Fruit fly (Drosophila melanogaster) whole organism, embryonic: Measurements from ENCODE around the gene CG17154.

ENCODE experiments used
- Abd-B ChIP-seq: fragments of 200-800 bp; sonication (Bioruptor generic); optimal IDR thresholded peaks from 2 replicates; lab custom pipeline; 2018; ENCODE audit warnings: missing biosample characterization, mild to moderate bottlenecking, missing genetic modification characterization, moderate library complexity
- Bgb ChIP-seq: fragments of 200-800 bp; sonication (Bioruptor generic); IDR thresholded peaks from 2 replicates; pipeline ENCODE4 v1.3.6; 2022; ENCODE audit warnings: missing biosample characterization, missing genetic modification characterization; ENCODE audit not compliant: partially characterized antibody
- BtbVII ChIP-seq: fragments of 200-800 bp; sonication (Bioruptor generic); optimal IDR thresholded peaks from 3 replicates; lab custom pipeline; 2017; ENCODE audit warnings: missing biosample characterization, mild to moderate bottlenecking, missing genetic modification characterization
- C15 ChIP-seq: fragments of 200-800 bp; sonication (Bioruptor generic); IDR thresholded peaks from 3 replicates; pipeline ENCODE4 v1.3.6; 2022; ENCODE audit warnings: missing biosample characterization, missing genetic modification characterization
- CG10267 ChIP-seq: fragments of 200-800 bp; sonication (Bioruptor generic); optimal IDR thresholded peaks from 2 replicates; lab custom pipeline; 2018; ENCODE audit warnings: missing biosample characterization, mild to moderate bottlenecking, missing genetic modification characterization, moderate library complexity
- CG12659 ChIP-seq: fragments of 200-800 bp; sonication (Bioruptor generic); optimal IDR thresholded peaks from 3 replicates; lab custom pipeline; 2017; ENCODE audit warnings: mild to moderate bottlenecking, missing biosample characterization, missing genetic modification reagents, missing genetic modification characterization
- CG12769 ChIP-seq: fragments of 200-800 bp; sonication (Bioruptor generic); optimal IDR thresholded peaks from 2 replicates; lab custom pipeline; 2019; ENCODE audit warnings: missing biosample characterization, mild to moderate bottlenecking, missing genetic modification characterization, moderate library complexity
- CG13287 ChIP-seq: fragments of 200-800 bp; sonication (Bioruptor generic); IDR thresholded peaks from 2 replicates; pipeline ENCODE4 v1.3.6; 2022; ENCODE audit warnings: missing biosample characterization, missing genetic modification characterization; ENCODE audit not compliant: partially characterized antibody
- CG15011 ChIP-seq: fragments of 200-800 bp; sonication (Bioruptor generic); optimal IDR thresholded peaks from 3 replicates; lab custom pipeline; 2018; ENCODE audit warnings: missing biosample characterization, mild to moderate bottlenecking, missing genetic modification characterization
- CG16779 ChIP-seq: fragments of 200-800 bp; sonication (Bioruptor generic); IDR thresholded peaks from 2 replicates; pipeline ENCODE4 v1.3.6; 2022; ENCODE audit warnings: missing biosample characterization, missing genetic modification characterization
- CG17568 ChIP-seq: fragments of 200-800 bp; sonication (Bioruptor generic); optimal IDR thresholded peaks from 2 replicates; lab custom pipeline; 2018; ENCODE audit warnings: missing biosample characterization, mild to moderate bottlenecking, missing genetic modification characterization, moderate library complexity
- CG17912 ChIP-seq: fragments of 200-800 bp; sonication (Bioruptor generic); optimal IDR thresholded peaks from 2 replicates; lab custom pipeline; 2018; ENCODE audit warnings: missing biosample characterization, mild to moderate bottlenecking, missing genetic modification characterization
- CG18599 ChIP-seq: fragments of 200-800 bp; sonication (Bioruptor generic); optimal IDR thresholded peaks from 3 replicates; lab custom pipeline; 2017; ENCODE audit warnings: missing biosample characterization, missing genetic modification characterization, mild to moderate bottlenecking, moderate library complexity, missing genetic modification reagents
- CG2116 ChIP-seq: fragments of 200-800 bp; sonication (Bioruptor generic); optimal IDR thresholded peaks from 3 replicates; lab custom pipeline; 2018; ENCODE audit warnings: missing biosample characterization, mild to moderate bottlenecking, missing genetic modification characterization
- CG2202 ChIP-seq: fragments of 200-800 bp; sonication (Bioruptor generic); optimal IDR thresholded peaks from 2 replicates; lab custom pipeline; 2018; ENCODE audit warnings: missing biosample characterization, mild to moderate bottlenecking, missing genetic modification characterization
- CG3065 ChIP-seq: fragments of 200-800 bp; sonication (Bioruptor generic); optimal IDR thresholded peaks from 2 replicates; lab custom pipeline; 2016; ENCODE audit warnings: missing biosample characterization, missing genetic modification characterization
- CG34376 ChIP-seq: fragments of 200-800 bp; sonication (Bioruptor generic); optimal IDR thresholded peaks from 2 replicates; lab custom pipeline; 2018; ENCODE audit warnings: missing biosample characterization, mild to moderate bottlenecking, missing genetic modification characterization
- CG43689 ChIP-seq: fragments of 200-800 bp; sonication (Bioruptor generic); IDR thresholded peaks from 2 replicates; pipeline ENCODE4 v1.3.6; 2022; ENCODE audit warnings: missing biosample characterization, missing genetic modification characterization
- CG4730 ChIP-seq: fragments of 200-800 bp; sonication (Bioruptor generic); IDR thresholded peaks from 2 replicates; pipeline ENCODE4 v1.3.6; 2022; ENCODE audit warnings: missing biosample characterization, missing genetic modification characterization
- CG5953 ChIP-seq: fragments of 200-800 bp; sonication (Bioruptor generic); IDR thresholded peaks from 2 replicates; pipeline ENCODE4 v1.3.6; 2022; ENCODE audit warnings: missing biosample characterization, missing genetic modification characterization
- CG6175 ChIP-seq: fragments of 200-800 bp; sonication (Bioruptor generic); IDR thresholded peaks from 3 replicates; pipeline ENCODE4 v1.3.6; 2022; ENCODE audit warnings: missing biosample characterization, missing genetic modification characterization
- CG6765 ChIP-seq: fragments of 200-800 bp; sonication (Bioruptor generic); optimal IDR thresholded peaks from 3 replicates; lab custom pipeline; 2017; ENCODE audit warnings: missing biosample characterization, mild to moderate bottlenecking, missing genetic modification characterization
- CG7963 ChIP-seq: fragments of 200-800 bp; sonication (Bioruptor generic); IDR thresholded peaks from 3 replicates; pipeline ENCODE4 v1.3.6; 2022; ENCODE audit warnings: missing biosample characterization, missing genetic modification characterization; ENCODE audit not compliant: partially characterized antibody
- CG9797 ChIP-seq: fragments of 200-800 bp; sonication (Bioruptor generic); optimal IDR thresholded peaks from 3 replicates; lab custom pipeline; 2018; ENCODE audit warnings: missing biosample characterization, mild to moderate bottlenecking, missing genetic modification characterization
- D19A ChIP-seq: fragments of 200-800 bp; optimal IDR thresholded peaks from 3 replicates; lab custom pipeline; 2019; ENCODE audit warnings: missing biosample characterization, mild to moderate bottlenecking, missing genetic modification characterization, moderate library complexity
- Dref ChIP-seq: fragments of 200-800 bp; sonication (Bioruptor generic); IDR thresholded peaks from 2 replicates; pipeline ENCODE4 v1.3.6; 2022; ENCODE audit warnings: missing biosample characterization, missing genetic modification characterization
- Ets65A ChIP-seq: fragments of 200-800 bp; sonication (Bioruptor generic); peaks from one replicate; lab custom pipeline; 2016; ENCODE audit warnings: missing biosample characterization, missing genetic modification characterization
- Hmr ChIP-seq: fragments of 200-800 bp; sonication (Bioruptor generic); optimal IDR thresholded peaks from 3 replicates; lab custom pipeline; 2017; ENCODE audit warnings: mild to moderate bottlenecking, missing biosample characterization, missing genetic modification reagents, missing genetic modification characterization
- Kr ChIP-seq: fragments of 200-800 bp; sonication (Bioruptor generic); optimal IDR thresholded peaks from 2 replicates; lab custom pipeline; 2017; ENCODE audit warnings: missing biosample characterization, mild to moderate bottlenecking, missing genetic modification characterization
- Lpt ChIP-seq: fragments of >200 bp; optimal IDR thresholded peaks from 2 replicates; lab custom pipeline; 2018; ENCODE audit warnings: missing biosample characterization, missing genetic modification characterization
- Poxn ChIP-seq: fragments of 200-800 bp; sonication (Bioruptor generic); IDR thresholded peaks from 2 replicates; pipeline ENCODE4 v1.3.6; 2022; ENCODE audit warnings: missing biosample characterization, missing genetic modification characterization
- Rx ChIP-seq: fragments of 200-800 bp; sonication (Bioruptor generic); IDR thresholded peaks from 2 replicates; pipeline ENCODE4 v1.3.6; 2022; ENCODE audit warnings: missing biosample characterization, missing genetic modification characterization
- Stat92E ChIP-seq, 3 experiments: fragments of >200 bp in 2 of 3; fragments of 200-800 bp in 1 of 3; sonication (Bioruptor generic) in 1 of 3; optimal IDR thresholded peaks; 2 replicates each; lab custom pipeline; 2017 to 2019; ENCODE audit warnings: missing biosample characterization in 3 of 3, missing genetic modification characterization in 3 of 3, mild to moderate bottlenecking in 1 of 3, moderate library complexity in 1 of 3
- Vsx1 ChIP-seq: fragments of 200-800 bp; sonication (Bioruptor generic); optimal IDR thresholded peaks from 2 replicates; lab custom pipeline; 2017; ENCODE audit warnings: missing biosample characterization, mild to moderate bottlenecking, missing genetic modification characterization, missing genetic modification reagents
- al ChIP-seq: fragments of 200-800 bp; sonication (Bioruptor generic); IDR thresholded peaks from 2 replicates; pipeline ENCODE4 v1.3.6; 2022; ENCODE audit warnings: missing biosample characterization, missing genetic modification characterization
- ftz-f1 ChIP-seq: fragments of 200-800 bp; sonication (Bioruptor generic); optimal IDR thresholded peaks from 2 replicates; lab custom pipeline; 2016; ENCODE audit warnings: missing biosample characterization, missing genetic modification characterization
- insv ChIP-seq, 2 experiments: fragments of 200-800 bp; sonication (Bioruptor generic); optimal IDR thresholded peaks; 3 replicates each; lab custom pipeline; 2016 to 2018; ENCODE audit warnings: missing biosample characterization in 2 of 2, missing genetic modification characterization in 2 of 2
- lbe ChIP-seq: fragments of 200-800 bp; sonication (Bioruptor generic); optimal IDR thresholded peaks from 2 replicates; lab custom pipeline; 2016; ENCODE audit warnings: missing biosample characterization, mild to moderate bottlenecking, missing genetic modification characterization
- otp ChIP-seq: fragments of 200-800 bp; sonication (Bioruptor generic); IDR thresholded peaks from 3 replicates; pipeline ENCODE4, ENCODE4 v1.3.6; 2022; ENCODE audit warnings: missing biosample characterization, missing genetic modification characterization
- sd ChIP-seq: fragments of 200-800 bp; sonication (Bioruptor generic); optimal IDR thresholded peaks from 3 replicates; lab custom pipeline; 2018; ENCODE audit warnings: missing biosample characterization, mild to moderate bottlenecking, missing genetic modification characterization, moderate library complexity
- sna ChIP-seq: fragments of 200-800 bp; sonication (Bioruptor generic); IDR thresholded peaks from 2 replicates; pipeline ENCODE4 v1.3.6; 2022; ENCODE audit warnings: missing biosample characterization, missing genetic modification characterization; ENCODE audit not compliant: partially characterized antibody
- ssp ChIP-seq: fragments of 200-800 bp; sonication (Bioruptor generic); IDR thresholded peaks from 2 replicates; pipeline ENCODE4 v1.3.6; 2022; ENCODE audit warnings: missing biosample characterization, missing genetic modification characterization
- tin ChIP-seq: fragments of 200-800 bp; sonication (Bioruptor generic); optimal IDR thresholded peaks from 3 replicates; lab custom pipeline; 2016; ENCODE audit warnings: missing biosample characterization, missing genetic modification characterization
- tna ChIP-seq: fragments of 200-800 bp; sonication (Bioruptor generic); IDR thresholded peaks from 2 replicates; pipeline ENCODE4 v1.3.6; 2022; ENCODE audit warnings: missing biosample characterization, missing genetic modification characterization; ENCODE audit not compliant: partially characterized antibody
- tx ChIP-seq: fragments of 200-800 bp; sonication (Bioruptor generic); optimal IDR thresholded peaks from 2 replicates; lab custom pipeline; 2016; ENCODE audit warnings: missing biosample characterization, missing genetic modification characterization
- vnd ChIP-seq: fragments of 200-800 bp; sonication (Bioruptor generic); IDR thresholded peaks from 3 replicates; pipeline ENCODE4 v1.3.6; 2022; ENCODE audit warnings: missing biosample characterization, missing genetic modification characterization; ENCODE audit not compliant: partially characterized antibody
- wdn ChIP-seq: fragments of 200-800 bp; sonication (Bioruptor generic); IDR thresholded peaks from 2 replicates; pipeline ENCODE4 v1.3.6; 2022; ENCODE audit warnings: missing biosample characterization, missing genetic modification characterization
- wek ChIP-seq: fragments of 200-800 bp; sonication (Bioruptor generic); optimal IDR thresholded peaks from 3 replicates; lab custom pipeline; 2018; ENCODE audit warnings: missing biosample characterization, mild to moderate bottlenecking, missing genetic modification characterization, moderate library complexity
- zen ChIP-seq: fragments of 200-800 bp; sonication (Bioruptor generic); optimal IDR thresholded peaks from 3 replicates; lab custom pipeline; 2018; ENCODE audit warnings: missing biosample characterization, mild to moderate bottlenecking, missing genetic modification characterization, moderate library complexity

CG17154 gene

DNA sequence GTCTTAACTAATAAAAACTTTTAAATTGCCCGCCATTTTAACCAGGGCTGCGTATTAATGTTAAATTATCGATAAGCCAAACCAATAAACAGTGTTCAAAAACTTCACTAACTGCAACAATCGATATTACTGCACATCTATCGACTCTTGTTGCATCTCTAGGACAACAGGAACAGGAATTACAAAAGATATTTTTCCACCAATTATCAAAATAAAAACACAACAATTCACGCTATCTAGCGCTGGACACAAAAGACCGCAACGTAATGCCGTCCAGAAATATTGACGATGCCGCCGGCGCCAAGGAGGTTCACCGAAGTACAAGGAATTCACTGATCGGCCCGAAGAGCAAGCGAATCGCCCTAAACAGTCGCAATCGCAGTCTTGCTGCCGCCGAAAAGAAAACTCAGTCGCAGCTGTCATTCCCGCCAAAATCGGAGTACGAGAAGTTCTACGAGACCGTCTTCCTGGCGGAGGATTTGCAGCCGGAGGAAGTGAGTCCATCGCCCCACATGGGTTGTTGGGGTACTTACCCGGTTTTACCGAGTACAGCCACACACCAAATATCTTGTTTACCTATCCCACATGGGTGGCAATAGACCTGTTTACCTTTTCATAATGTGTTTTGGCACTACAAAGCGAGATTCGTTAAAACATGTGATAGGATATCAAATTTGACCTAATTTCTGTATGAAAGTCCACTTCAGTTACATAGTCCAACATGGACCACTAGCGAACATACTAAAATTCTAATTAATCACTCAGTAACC is 27.7 kb downstream of the CG17154 start, which contains the start of gene vers (continued):
- TF ChIP-seq Dref (GFP tag; lab: Robert Waterston, UW) (peak; percentile 97), Stat92E (GFP tag; optimal IDR thresholded peaks at IDR 0.05; lab: Kevin White, UChicago) (peak in 1 of 3 experiments; percentile 52), Vsx1 (GFP tag; lab: Kevin White, UChicago) (no peak), tna (GFP tag; lab: Robert Waterston, UW) (peak; percentile 83), Lpt (GFP tag; lab: Kevin White, UChicago) (no peak), CG17912 (no peak), CG4730 (GFP tag; lab: Robert Waterston, UW) (no peak), CG18599 (GFP tag; lab: Kevin White, UChicago) (no peak), CG17568 (no peak), CG16779 (GFP tag; lab: Robert Waterston, UW) (no peak), Poxn (no peak), CG6765 (no peak), CG10267 (tag; lab: Kevin White, UChicago) (peak; percentile 98), Kr (no peak), tx (GFP tag; lab: Kevin White, UChicago) (no peak), CG3065 (GFP tag; lab: Kevin White, UChicago) (no peak), BtbVII (no peak), ftz-f1 (GFP tag; lab: Kevin White, UChicago) (no peak), CG9797 (GFP tag; lab: Kevin White, UChicago) (no peak), CG43689 (GFP tag; lab: Robert Waterston, UW) (no peak), lbe (GFP tag; lab: Kevin White, UChicago) (peak; percentile 41), Rx (GFP tag; lab: Robert Waterston, UW) (no peak), Hmr (GFP tag; lab: Kevin White, UChicago) (no peak), CG15011 (GFP tag; lab: Kevin White, UChicago) (no peak), CG13287 (GFP tag; lab: Robert Waterston, UW) (peak; percentile 98), CG2202 (no peak), al (GFP tag; lab: Robert Waterston, UW) (no peak), CG12659 (GFP tag; lab: Kevin White, UChicago) (peak; percentile 50), CG7963 (GFP tag; lab: Robert Waterston, UW) (peak; percentile 82), vnd (GFP tag; lab: Robert Waterston, UW) (peak; percentile 84), Ets65A (peak; percentile 4), zen (tag; lab: Kevin White, UChicago) (peak; percentile 16), ssp (GFP tag; lab: Robert Waterston, UW) (no peak), sd (tag; lab: Kevin White, UChicago) (no peak), tin (GFP tag; lab: Kevin White, UChicago) (peak; percentile 23), wek (no peak), CG6175 (GFP tag; lab: Robert Waterston, UW) (no peak), CG34376 (peak; percentile 38), sna (GFP tag; lab: Robert Waterston, UW) (peak; percentile 88), otp (GFP tag; lab: Robert Waterston, UW) (no peak; the same call in 2 of the 3 replicates), wdn (GFP tag; lab: Robert Waterston, UW) (no peak), D19A (no peak), CG2116 (peak; percentile 79), C15 (GFP tag; lab: Robert Waterston, UW) (no peak), CG12769 (tag; lab: Kevin White, UChicago) (no peak), Abd-B (GFP tag; lab: Kevin White, UChicago) (peak; percentile 7), insv (GFP tag; optimal IDR thresholded peaks at IDR 0.05; lab: Kevin White, UChicago) (no peak), CG5953 (no peak), Bgb (GFP tag; lab: Robert Waterston, UW) (peak; percentile 95)
